Worm (Caenorhabditis elegans): Measurements from ENCODE around the gene F09B9.4.

F09B9.4 gene

DNA sequence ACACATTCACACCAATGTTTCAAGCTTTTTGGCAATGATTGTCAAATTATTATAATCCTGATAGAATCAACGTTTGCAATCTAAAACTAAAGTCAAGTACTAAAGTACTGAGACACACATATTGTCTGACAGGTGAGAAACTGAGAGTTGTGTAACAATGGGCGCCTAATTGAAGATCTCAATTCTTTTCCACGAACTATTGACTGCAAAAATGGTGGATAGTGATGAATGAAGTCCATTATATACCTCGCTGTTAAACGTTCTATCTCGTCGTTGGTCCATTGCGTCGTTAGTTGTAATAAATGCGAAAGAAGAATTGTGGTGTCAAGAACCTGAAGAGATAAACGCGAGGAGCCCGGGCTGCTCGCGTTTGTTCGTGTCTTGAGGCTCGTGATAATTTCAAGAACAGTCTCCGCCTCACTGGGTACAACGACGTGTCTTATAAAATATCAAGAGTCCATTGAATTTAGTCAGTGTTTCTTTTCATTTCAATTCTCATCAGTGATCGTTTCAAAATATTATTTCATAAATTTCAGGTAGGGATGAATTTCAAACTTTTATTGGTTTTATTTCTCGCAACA, at the start of gene F09B9.4:
Gene F09B9.4 (plus strand): TSS at position 531 of the 581 bp plus-strand sequence.
- TF ChIP-seq med-1 (GFP tag; optimal IDR thresholded peaks at IDR 0.05; ENCODE audit: insufficient read depth) (no peak), klf-2 (GFP tag; conservative IDR thresholded peaks at IDR 0.05) (no peak), cog-1 (tag; optimal IDR thresholded peaks at IDR 0.05) (no peak), T22C8.4 (GFP tag; IDR thresholded peaks at IDR 0.05) (no peak)

ce11 chrX:10113677-10114076, 46.8 kb upstream of the F09B9.4 start:
- TF ChIP-seq cog-1 (tag; optimal IDR thresholded peaks at IDR 0.05) = no peak
- TF ChIP-seq T22C8.4 (GFP tag; IDR thresholded peaks at IDR 0.05) = no peak
- TF ChIP-seq flt-1 (GFP tag; IDR thresholded peaks at IDR 0.05) = no peak
- no peak for TF ChIP-seq med-1 (GFP tag; optimal IDR thresholded peaks at IDR 0.05; ENCODE audit: insufficient read depth)
- no peak for TF ChIP-seq ref-1 (GFP tag; conservative IDR thresholded peaks at IDR 0.05)
- TF ChIP-seq ztf-29 (GFP tag; IDR thresholded peaks at IDR 0.05) = no peak
- TF ChIP-seq klf-2 (GFP tag; conservative IDR thresholded peaks at IDR 0.05) = no peak
- TF ChIP-seq ztf-23 (GFP tag; IDR thresholded peaks at IDR 0.05) = no peak
- TF ChIP-seq tab-1 (GFP tag; IDR thresholded peaks at IDR 0.05) = no peak

DNA sequence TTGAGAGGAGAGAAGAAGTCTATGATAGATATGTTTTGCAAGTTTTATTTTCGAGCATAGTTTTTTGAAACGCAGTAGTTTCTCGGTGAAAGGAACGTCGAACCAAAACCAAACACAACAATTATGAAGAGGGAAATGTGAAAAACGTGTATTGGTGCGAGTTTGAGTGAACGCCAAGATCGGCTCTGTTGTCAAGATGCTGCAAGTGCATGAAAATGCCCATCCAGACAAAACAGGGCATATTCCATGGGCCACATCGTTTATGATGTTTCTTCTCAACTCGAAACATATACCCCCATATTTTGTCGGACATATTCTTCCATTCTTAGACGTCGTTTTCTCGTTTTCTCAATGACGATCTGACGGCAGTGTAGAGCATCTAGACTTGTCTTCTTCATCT, 37.4 kb upstream of the F09B9.4 start:
- TF ChIP-seq ztf-29 (GFP tag; IDR thresholded peaks at IDR 0.05) (no peak), cog-1 (tag; optimal IDR thresholded peaks at IDR 0.05) (no peak), med-1 (GFP tag; optimal IDR thresholded peaks at IDR 0.05; ENCODE audit: insufficient read depth) (no peak), T22C8.4 (GFP tag; IDR thresholded peaks at IDR 0.05) (no peak), klf-2 (GFP tag; conservative IDR thresholded peaks at IDR 0.05) (no peak), ref-1 (GFP tag; conservative IDR thresholded peaks at IDR 0.05) (no peak), flt-1 (GFP tag; IDR thresholded peaks at IDR 0.05) (no peak), ztf-23 (GFP tag; IDR thresholded peaks at IDR 0.05) (no peak), tab-1 (GFP tag; IDR thresholded peaks at IDR 0.05) (no peak)

- TF ChIP-seq T22C8.4 (GFP tag; IDR thresholded peaks at IDR 0.05) (no peak), ref-1 (GFP tag; conservative IDR thresholded peaks at IDR 0.05) (no peak), ztf-23 (GFP tag; IDR thresholded peaks at IDR 0.05) (no peak), klf-2 (GFP tag; conservative IDR thresholded peaks at IDR 0.05) (no peak)
Measured at ce11 chrX:10124338-10124737, 36.1 kb upstream of the F09B9.4 start.

DNA sequence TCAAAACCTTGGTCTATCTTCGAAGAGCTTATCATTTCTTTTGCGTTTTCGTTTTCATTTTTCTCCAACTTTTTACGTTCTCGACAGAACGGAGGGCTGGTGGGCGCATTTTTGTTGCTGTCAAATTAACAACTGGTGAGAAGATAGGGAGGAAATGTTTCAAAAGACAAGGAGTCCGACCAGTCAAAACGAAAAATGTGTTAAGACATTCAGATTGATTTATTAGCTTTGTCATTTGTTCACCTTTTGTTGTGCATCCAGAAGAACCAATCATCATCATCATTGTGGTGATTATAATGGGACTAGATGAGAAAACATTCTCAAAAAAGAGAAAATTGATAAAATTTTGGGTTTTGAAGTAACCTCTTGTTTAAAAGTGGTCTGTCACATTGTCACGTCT, 30.3 kb upstream of the F09B9.4 start:
- TF ChIP-seq med-1 (GFP tag; optimal IDR thresholded peaks at IDR 0.05; ENCODE audit: insufficient read depth) (no peak), cog-1 (tag; optimal IDR thresholded peaks at IDR 0.05) (no peak), flt-1 (GFP tag; IDR thresholded peaks at IDR 0.05) (no peak), ztf-23 (GFP tag; IDR thresholded peaks at IDR 0.05) (no peak), ztf-29 (GFP tag; IDR thresholded peaks at IDR 0.05) (no peak), ref-1 (GFP tag; conservative IDR thresholded peaks at IDR 0.05) (no peak), klf-2 (GFP tag; conservative IDR thresholded peaks at IDR 0.05) (no peak), T22C8.4 (GFP tag; IDR thresholded peaks at IDR 0.05) (no peak), tab-1 (GFP tag; IDR thresholded peaks at IDR 0.05) (no peak)

- peak; percentile 83 for TF ChIP-seq ref-1 (GFP tag; conservative IDR thresholded peaks at IDR 0.05)
- peak; percentile 89 for TF ChIP-seq ztf-23 (GFP tag; IDR thresholded peaks at IDR 0.05)
- peak; percentile 94 for TF ChIP-seq tab-1 (GFP tag; IDR thresholded peaks at IDR 0.05)
- peak; percentile 93 for TF ChIP-seq klf-2 (GFP tag; conservative IDR thresholded peaks at IDR 0.05)
- peak; percentile 93 for TF ChIP-seq flt-1 (GFP tag; IDR thresholded peaks at IDR 0.05)
- peak; percentile 32 for TF ChIP-seq med-1 (GFP tag; optimal IDR thresholded peaks at IDR 0.05; ENCODE audit: insufficient read depth)
- peak; percentile 68 for TF ChIP-seq cog-1 (tag; optimal IDR thresholded peaks at IDR 0.05)
- TF ChIP-seq T22C8.4 (GFP tag; IDR thresholded peaks at IDR 0.05) = peak; percentile 91
- peak; percentile 41; the same call in 1 of the 2 replicates for TF ChIP-seq ztf-29 (GFP tag; IDR thresholded peaks at IDR 0.05)
Measured at ce11 chrX:10132546-10133032, 27.8 kb upstream of the F09B9.4 start.

ce11 chrX:10133082-10133481, 27.3 kb upstream of the F09B9.4 start, which contains the start of gene unc-58:
Gene unc-58 (minus strand): TSS chrX:10133182.
- TF ChIP-seq flt-1 (GFP tag; IDR thresholded peaks at IDR 0.05) (no peak), med-1 (GFP tag; optimal IDR thresholded peaks at IDR 0.05; ENCODE audit: insufficient read depth) (no peak), ztf-29 (GFP tag; IDR thresholded peaks at IDR 0.05) (no peak), T22C8.4 (GFP tag; IDR thresholded peaks at IDR 0.05) (no peak)

ce11 chrX:10138494-10138893, 21.9 kb upstream of the F09B9.4 start, which contains the start of gene moc-1:
Gene moc-1 (minus strand): TSS chrX:10138620.
- TF ChIP-seq flt-1 (GFP tag; IDR thresholded peaks at IDR 0.05) (no peak), cog-1 (tag; optimal IDR thresholded peaks at IDR 0.05) (no peak), ztf-29 (GFP tag; IDR thresholded peaks at IDR 0.05) (no peak), ztf-23 (GFP tag; IDR thresholded peaks at IDR 0.05) (no peak), klf-2 (GFP tag; conservative IDR thresholded peaks at IDR 0.05) (no peak)

DNA sequence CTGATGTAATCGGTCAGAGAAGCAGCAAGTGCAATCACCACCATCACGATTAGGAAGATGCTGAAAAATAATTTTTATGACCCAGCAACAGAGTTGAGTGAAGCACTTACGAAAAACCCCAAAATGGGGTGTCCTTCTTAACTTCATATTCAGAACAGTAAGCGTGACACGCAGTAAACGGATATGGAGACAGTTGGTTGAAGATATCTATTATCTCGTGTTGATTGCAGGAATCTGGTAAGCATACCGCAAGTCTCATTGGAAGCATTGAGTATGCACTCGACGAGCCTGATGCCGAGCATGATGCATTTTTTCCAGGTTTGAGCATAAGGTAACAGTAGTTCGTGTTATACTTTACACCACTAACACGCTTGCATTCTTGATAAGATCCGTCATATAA, 19.2 kb upstream of the F09B9.4 start:
- TF ChIP-seq ref-1 (GFP tag; conservative IDR thresholded peaks at IDR 0.05) = no peak
- TF ChIP-seq T22C8.4 (GFP tag; IDR thresholded peaks at IDR 0.05) = no peak
- no peak for TF ChIP-seq cog-1 (tag; optimal IDR thresholded peaks at IDR 0.05)
- TF ChIP-seq med-1 (GFP tag; optimal IDR thresholded peaks at IDR 0.05; ENCODE audit: insufficient read depth) = no peak
- no peak for TF ChIP-seq ztf-29 (GFP tag; IDR thresholded peaks at IDR 0.05)
- no peak for TF ChIP-seq klf-2 (GFP tag; conservative IDR thresholded peaks at IDR 0.05)
- no peak for TF ChIP-seq tab-1 (GFP tag; IDR thresholded peaks at IDR 0.05)

- no peak for TF ChIP-seq med-1 (GFP tag; optimal IDR thresholded peaks at IDR 0.05; ENCODE audit: insufficient read depth)
- TF ChIP-seq klf-2 (GFP tag; conservative IDR thresholded peaks at IDR 0.05) = no peak
- no peak for TF ChIP-seq flt-1 (GFP tag; IDR thresholded peaks at IDR 0.05)
- TF ChIP-seq ztf-29 (GFP tag; IDR thresholded peaks at IDR 0.05) = no peak
- TF ChIP-seq ref-1 (GFP tag; conservative IDR thresholded peaks at IDR 0.05) = no peak
Measured at ce11 chrX:10141963-10142431, 18.4 kb upstream of the F09B9.4 start, which contains the start of gene oac-14. Gene oac-14 (minus strand): TSS chrX:10142013.
